Fruit fly (Drosophila melanogaster): ENCODE data around the gene PIG-F.

PIG-F gene

DNA sequence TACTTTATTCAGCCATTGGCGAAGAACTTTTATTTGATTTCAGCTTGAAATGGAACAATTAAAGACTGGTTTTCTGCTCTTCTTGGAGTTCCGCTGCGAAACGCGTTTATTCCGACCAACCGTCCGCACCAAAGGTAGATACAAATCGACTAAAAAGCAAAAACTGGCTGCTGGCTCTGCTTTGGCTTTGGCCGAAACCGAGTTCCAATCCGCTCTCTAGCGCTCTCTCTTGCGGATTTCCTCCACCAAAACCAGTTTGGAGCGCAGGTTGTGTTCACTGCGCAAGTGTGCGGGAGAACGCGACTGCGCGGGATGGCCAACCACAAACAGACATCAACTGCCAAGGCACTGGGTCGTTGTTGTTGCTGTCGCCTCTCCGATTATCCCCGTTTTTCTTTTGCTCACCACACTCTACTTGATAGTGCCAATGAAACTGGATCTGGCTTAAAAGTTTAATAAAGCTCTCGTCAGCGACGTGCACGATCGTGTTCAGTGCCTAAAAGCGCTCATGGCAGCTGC, 23.3 kb downstream of the PIG-F start, which contains the start of gene wnd (continued):
- TF ChIP-seq Nf-YB (GFP tag; optimal IDR thresholded peaks at IDR 0.05): peak; percentile 71
- peak; percentile 85 for TF ChIP-seq CG12769 (tag; optimal IDR thresholded peaks at IDR 0.05)
- no peak for TF ChIP-seq CG6791 (GFP tag; IDR thresholded peaks at IDR 0.05; ENCODE audit: partially characterized antibody)
- TF ChIP-seq Trl (optimal IDR thresholded peaks at IDR 0.05): peak; percentile 86 to 88
- TF ChIP-seq Trl (GFP tag; optimal IDR thresholded peaks at IDR 0.05): peak; percentile 13
- no peak for TF ChIP-seq grau (tag; optimal IDR thresholded peaks at IDR 0.05)
- peak; percentile 21 for TF ChIP-seq Deaf1 (tag; optimal IDR thresholded peaks at IDR 0.05)
- TF ChIP-seq B-H2 (GFP tag; optimal IDR thresholded peaks at IDR 0.05): peak; percentile 26
- no peak for TF ChIP-seq dmrt11E (tag; optimal IDR thresholded peaks at IDR 0.05)
- no peak for TF ChIP-seq CG16863 (GFP tag; optimal IDR thresholded peaks at IDR 0.05)
- TF ChIP-seq Dp (GFP tag; optimal IDR thresholded peaks at IDR 0.05): no peak
- TF ChIP-seq Six4 (GFP tag; optimal IDR thresholded peaks at IDR 0.05): no peak
- no peak for TF ChIP-seq CG2120 (GFP tag; optimal IDR thresholded peaks at IDR 0.05)
- no peak for TF ChIP-seq tx (GFP tag; optimal IDR thresholded peaks at IDR 0.05)
- TF ChIP-seq p53 (GFP tag; optimal IDR thresholded peaks at IDR 0.05): peak; percentile 100
- TF ChIP-seq cg (GFP tag; optimal IDR thresholded peaks at IDR 0.05): peak; percentile 60
- TF ChIP-seq toy (GFP tag; IDR thresholded peaks at IDR 0.05): no peak
- TF ChIP-seq CG12744 (GFP tag; optimal IDR thresholded peaks at IDR 0.05): no peak
- TF ChIP-seq TFAM (GFP tag; optimal IDR thresholded peaks at IDR 0.05): no peak
- no peak for TF ChIP-seq Hmx (GFP tag; optimal IDR thresholded peaks at IDR 0.05)
- TF ChIP-seq CG34224 (GFP tag; IDR thresholded peaks at IDR 0.05; ENCODE audit: partially characterized antibody): peak; percentile 65; the same call in 1 of the 3 replicates
- no peak for TF ChIP-seq GATAe (GFP tag; conservative IDR thresholded peaks at IDR 0.05)
- TF ChIP-seq CG17328 (GFP tag; IDR thresholded peaks at IDR 0.05): no peak
- no peak for TF ChIP-seq CG30020 (tag; optimal IDR thresholded peaks at IDR 0.05)
- no peak for TF ChIP-seq al (GFP tag; IDR thresholded peaks at IDR 0.05)
- no peak for TF ChIP-seq fd64A (GFP tag; optimal IDR thresholded peaks at IDR 0.05)
- TF ChIP-seq CG8924 (tag; optimal IDR thresholded peaks at IDR 0.05): peak; percentile 25
- peak; percentile 32; the same call in 1 of the 2 replicates for TF ChIP-seq stc (GFP tag; IDR thresholded peaks at IDR 0.05)
- TF ChIP-seq CG13894 (tag; optimal IDR thresholded peaks at IDR 0.05): peak; percentile 18
- no peak for TF ChIP-seq lab (GFP tag; optimal IDR thresholded peaks at IDR 0.05)
- TF ChIP-seq HLHmδ (GFP tag; optimal IDR thresholded peaks at IDR 0.05): peak; percentile 30
- TF ChIP-seq Meics (GFP tag; optimal IDR thresholded peaks at IDR 0.05): no peak
- TF ChIP-seq CG7556 (GFP tag; optimal IDR thresholded peaks at IDR 0.05): no peak
- TF ChIP-seq CG3065 (GFP tag; optimal IDR thresholded peaks at IDR 0.05): no peak
- TF ChIP-seq CG7963 (GFP tag; IDR thresholded peaks at IDR 0.05; ENCODE audit: partially characterized antibody): no peak
- no peak; the same call in 1 of the 2 replicates for TF ChIP-seq sim (GFP tag; IDR thresholded peaks at IDR 0.05)
- TF ChIP-seq cwo (GFP tag; optimal IDR thresholded peaks at IDR 0.05): no peak
- no peak for TF ChIP-seq CG14441 (GFP tag; IDR thresholded peaks at IDR 0.05)
- TF ChIP-seq CG9876 (GFP tag; optimal IDR thresholded peaks at IDR 0.05): no peak
- no peak; the same call in 1 of the 2 replicates for TF ChIP-seq Adf1 (GFP tag; IDR thresholded peaks at IDR 0.05)
- no peak for TF ChIP-seq CG3726 (GFP tag; IDR thresholded peaks at IDR 0.05)
- no peak for TF ChIP-seq CG12299 (tag; optimal IDR thresholded peaks at IDR 0.05)
- peak; percentile 76 for TF ChIP-seq oc (tag; optimal IDR thresholded peaks at IDR 0.05)
- no peak for TF ChIP-seq D19B (GFP tag; optimal IDR thresholded peaks at IDR 0.05)
- TF ChIP-seq CG7928 (GFP tag; optimal IDR thresholded peaks at IDR 0.05): no peak
- TF ChIP-seq CG31224 (GFP tag; IDR thresholded peaks at IDR 0.05): no peak
- no peak for TF ChIP-seq Ets97D (GFP tag; optimal IDR thresholded peaks at IDR 0.05)
- TF ChIP-seq pho (GFP tag; optimal IDR thresholded peaks at IDR 0.05): no peak
- TF ChIP-seq Jarid2 (GFP tag; optimal IDR thresholded peaks at IDR 0.05): peak; percentile 78
- TF ChIP-seq Med (GFP tag): peak; percentile 48
- TF ChIP-seq CG10321 (GFP tag; IDR thresholded peaks at IDR 0.05): no peak

Data from whole organism, embryonic.